Worm (Caenorhabditis elegans): ENCODE measurements around the gene twk-9.

Gene twk-9

ce11 chrIV:9651234-9651633 lies 41.7 kb upstream of the twk-9 start, which contains the start of gene chca-1:
Gene chca-1, plus strand, starts transcription at chrIV:9651394.
- peak; percentile 97 for TF ChIP-seq elt-2 (tag; optimal IDR thresholded peaks at IDR 0.05)
- no peak for TF ChIP-seq snpc-4 (tag; optimal IDR thresholded peaks at IDR 0.05)
- no peak for TF ChIP-seq elt-3 (tag; optimal IDR thresholded peaks at IDR 0.05)
- TF ChIP-seq ama-1 (optimal IDR thresholded peaks at IDR 0.05): no peak
- TF ChIP-seq pqm-1 (tag; optimal IDR thresholded peaks at IDR 0.05): peak; percentile 89
- TF ChIP-seq pha-4 (tag; optimal IDR thresholded peaks at IDR 0.05): peak; percentile 9
- TF ChIP-seq skn-1 (tag; optimal IDR thresholded peaks at IDR 0.05): peak; percentile 63

- TF ChIP-seq nfya-1 (tag; optimal IDR thresholded peaks at IDR 0.05; ENCODE audit: insufficient read depth) (peak; percentile 7), ZK546.5 (tag; optimal IDR thresholded peaks at IDR 0.05) (no peak), ztf-4 (tag; optimal IDR thresholded peaks at IDR 0.05) (no peak), elt-2 (tag; optimal IDR thresholded peaks at IDR 0.05) (peak; percentile 62), pqm-1 (tag; optimal IDR thresholded peaks at IDR 0.05) (peak; percentile 35)
Observed at ce11 chrIV:9653184-9653583, 39.8 kb upstream of the twk-9 start, which contains the start of gene F58G6.3. Gene F58G6.3, plus strand, starts transcription at chrIV:9653535.

- no peak for TF ChIP-seq nhr-67 (tag; optimal IDR thresholded peaks at IDR 0.05)
- TF ChIP-seq mdl-1 (tag; optimal IDR thresholded peaks at IDR 0.05): no peak
- TF ChIP-seq R02D3.7 (tag; optimal IDR thresholded peaks at IDR 0.05): no peak
- no peak for TF ChIP-seq pqm-1 (tag; optimal IDR thresholded peaks at IDR 0.05)
- TF ChIP-seq ceh-9 (tag; optimal IDR thresholded peaks at IDR 0.05): no peak
- no peak for TF ChIP-seq nhr-12 (tag; optimal IDR thresholded peaks at IDR 0.05)
- no peak for TF ChIP-seq nfya-1 (tag; optimal IDR thresholded peaks at IDR 0.05; ENCODE audit: insufficient read depth)
- no peak for TF ChIP-seq elt-2 (tag; optimal IDR thresholded peaks at IDR 0.05)
Observed at ce11 chrIV:9654017-9654416, 39.0 kb upstream of the twk-9 start, which contains the start of gene F58G6.7. Gene F58G6.7, plus strand, starts transcription at chrIV:9654317.

ce11 chrIV:9655556-9655955 lies 37.4 kb upstream of the twk-9 start:
- TF ChIP-seq lin-15B (tag; optimal IDR thresholded peaks at IDR 0.05) (no peak), skn-1 (tag; optimal IDR thresholded peaks at IDR 0.05) (no peak), mml-1 (tag; optimal IDR thresholded peaks at IDR 0.05) (no peak)

- TF ChIP-seq pha-4 (tag; optimal IDR thresholded peaks at IDR 0.05): no peak
- TF ChIP-seq R02D3.7 (tag; optimal IDR thresholded peaks at IDR 0.05): no peak
- TF ChIP-seq lsy-12 (tag; optimal IDR thresholded peaks at IDR 0.05): no peak
- no peak for TF ChIP-seq elt-3 (tag; optimal IDR thresholded peaks at IDR 0.05)
- TF ChIP-seq nhr-12 (tag; optimal IDR thresholded peaks at IDR 0.05): no peak
- no peak for TF ChIP-seq nhr-77 (tag; optimal IDR thresholded peaks at IDR 0.05)
- TF ChIP-seq nhr-67 (tag; optimal IDR thresholded peaks at IDR 0.05): no peak
- TF ChIP-seq ceh-16 (tag; optimal IDR thresholded peaks at IDR 0.05): no peak
- TF ChIP-seq elt-2 (tag; optimal IDR thresholded peaks at IDR 0.05): no peak
- no peak for TF ChIP-seq egl-5 (tag; optimal IDR thresholded peaks at IDR 0.05)
Observed at ce11 chrIV:9657753-9658152, 35.2 kb upstream of the twk-9 start, which contains the start of gene acc-1. Gene acc-1, plus strand, starts transcription at chrIV:9658053.

ce11 chrIV:9659999-9660398 lies 33.0 kb upstream of the twk-9 start:
- TF ChIP-seq nhr-11 (tag; optimal IDR thresholded peaks at IDR 0.05): no peak
- peak; percentile 74 for TF ChIP-seq fkh-10 (GFP tag; optimal IDR thresholded peaks at IDR 0.05)

ce11 chrIV:9667084-9667483 lies 25.9 kb upstream of the twk-9 start:
- TF ChIP-seq mdl-1 (tag; optimal IDR thresholded peaks at IDR 0.05) (no peak), skn-1 (tag; optimal IDR thresholded peaks at IDR 0.05) (no peak), elt-3 (tag; optimal IDR thresholded peaks at IDR 0.05) (no peak), fkh-10 (GFP tag; optimal IDR thresholded peaks at IDR 0.05) (no peak), nhr-76 (tag; optimal IDR thresholded peaks at IDR 0.05) (no peak), nhr-25 (tag; optimal IDR thresholded peaks at IDR 0.05) (peak; percentile 20), nhr-28 (tag; optimal IDR thresholded peaks at IDR 0.05) (no peak), elt-1 (tag; optimal IDR thresholded peaks at IDR 0.05) (no peak), nhr-12 (tag; optimal IDR thresholded peaks at IDR 0.05) (no peak), ceh-28 (tag; optimal IDR thresholded peaks at IDR 0.05) (no peak), pha-4 (tag; optimal IDR thresholded peaks at IDR 0.05) (peak; percentile 43), snpc-4 (tag; optimal IDR thresholded peaks at IDR 0.05) (no peak), nhr-237 (tag; optimal IDR thresholded peaks at IDR 0.05) (no peak), ama-1 (optimal IDR thresholded peaks at IDR 0.05) (no peak)
